Worm (Caenorhabditis elegans) whole organism, mixed stage, embryonic: Measurements from ENCODE around the gene dnj-10.

Source experiments
- ces-1 ChIP-seq: fragments of 150-350 bp; optimal IDR thresholded peaks from 2 replicates; lab custom pipeline; 2014; ENCODE audit warnings: missing biosample characterization, missing genetic modification reagents, missing genetic modification characterization
- lsy-2 ChIP-seq: fragments of 150-350 bp; optimal IDR thresholded peaks from 2 replicates; lab custom pipeline; 2014; ENCODE audit warnings: missing biosample characterization, missing genetic modification characterization
- mep-1 ChIP-seq: fragments of 150-350 bp; optimal IDR thresholded peaks from 2 replicates; lab custom pipeline; 2017; ENCODE audit warnings: missing biosample characterization, missing genetic modification reagents, missing genetic modification characterization, inconsistent platforms
- nhr-237 ChIP-seq: fragments of 150-350 bp; optimal IDR thresholded peaks from 2 replicates; lab custom pipeline; 2014; ENCODE audit warnings: missing biosample characterization, missing genetic modification characterization
- nhr-76 ChIP-seq: sonication (generic microtip); optimal IDR thresholded peaks from 2 replicates; lab custom pipeline; 2017; ENCODE audit warnings: missing biosample characterization, missing genetic modification characterization
- snpc-4 ChIP-seq: fragments of 150-350 bp; optimal IDR thresholded peaks from 2 replicates; lab custom pipeline; 2014; ENCODE audit warnings: missing biosample characterization, missing genetic modification characterization
- unc-62 ChIP-seq: fragments of 150-350 bp; optimal IDR thresholded peaks from 2 replicates; lab custom pipeline; 2014; ENCODE audit warnings: missing biosample characterization, missing genetic modification reagents, missing genetic modification characterization

DNA sequence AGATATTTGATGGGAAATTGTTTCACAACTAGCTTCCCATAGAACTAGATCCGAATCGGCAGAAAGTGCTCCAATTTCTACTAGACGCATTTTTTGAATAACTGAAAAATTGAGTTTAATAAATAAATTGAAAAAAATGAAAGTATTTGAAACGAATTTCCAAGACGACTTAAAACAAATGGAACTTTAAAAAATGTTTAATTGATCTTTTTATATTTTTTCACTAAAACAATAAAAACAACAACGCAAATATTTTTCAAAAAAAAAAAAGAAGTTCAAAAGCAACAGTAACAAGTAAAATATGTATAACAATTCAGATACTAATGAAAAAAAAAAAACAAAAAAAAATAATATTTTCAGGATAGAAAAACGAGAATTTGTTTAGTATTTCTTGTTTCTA, 21.3 kb upstream of the dnj-10 start, which contains the start of gene C06E1.9:
- TF ChIP-seq ces-1 (GFP tag; lab: Kevin White, UChicago) (no peak), snpc-4 (no peak), lsy-2 (tag; lab: Kevin White, UChicago) (no peak), unc-62 (no peak), mep-1 (tag; lab: Kevin White, UChicago) (no peak), nhr-237 (tag; lab: Kevin White, UChicago) (no peak), nhr-76 (no peak)
